Fruit fly (Drosophila melanogaster) whole organism, pupa: Measurements from ENCODE around the gene sra.

Source experiments
- CG10348 ChIP-seq: fragments of 200-800 bp; sonication (Bioruptor generic); IDR thresholded peaks from 2 replicates; pipeline ENCODE4 v1.3.6; 2022; ENCODE audit warnings: missing biosample characterization, missing genetic modification characterization
- CG13204 ChIP-seq: fragments of 200-800 bp; sonication (Bioruptor generic); optimal IDR thresholded peaks from 2 replicates; lab custom pipeline; 2018; ENCODE audit warnings: missing biosample characterization, mild to moderate bottlenecking, missing genetic modification characterization, moderate library complexity
- CG14655 ChIP-seq: fragments of 200-800 bp; sonication (Bioruptor generic); optimal IDR thresholded peaks from 3 replicates; lab custom pipeline; 2017; ENCODE audit warnings: mild to moderate bottlenecking, missing biosample characterization, missing genetic modification reagents, missing genetic modification characterization
- CG4496 ChIP-seq: fragments of 200-800 bp; sonication (Bioruptor generic); IDR thresholded peaks from 3 replicates; pipeline ENCODE4 v1.3.6; 2022; ENCODE audit warnings: missing biosample characterization, missing genetic modification characterization
- CG9948 ChIP-seq: fragments of 200-800 bp; sonication (Bioruptor generic); optimal IDR thresholded peaks from 2 replicates; lab custom pipeline; 2018; ENCODE audit warnings: missing biosample characterization, mild to moderate bottlenecking, missing genetic modification characterization, moderate library complexity
- D1 ChIP-seq: fragments of 200-800 bp; sonication (Bioruptor generic); optimal IDR thresholded peaks from 2 replicates; lab custom pipeline; 2018; ENCODE audit warnings: missing biosample characterization, mild to moderate bottlenecking, missing genetic modification characterization, moderate library complexity
- EcR ChIP-seq: fragments of 200-800 bp; sonication (Bioruptor generic); optimal IDR thresholded peaks from 3 replicates; lab custom pipeline; 2019; ENCODE audit warnings: missing biosample characterization, missing genetic modification characterization, mild to moderate bottlenecking, moderate library complexity, missing genetic modification reagents
- Ets98B ChIP-seq: fragments of 200-800 bp; sonication (Bioruptor generic); IDR thresholded peaks from 2 replicates; pipeline ENCODE4 v1.3.6; 2022; ENCODE audit warnings: missing biosample characterization, missing genetic modification characterization
- Pif1A ChIP-seq: fragments of 200-800 bp; sonication (Bioruptor generic); optimal IDR thresholded peaks from 3 replicates; lab custom pipeline; 2016; ENCODE audit warnings: missing biosample characterization, missing genetic modification characterization
- Pif1B ChIP-seq: fragments of 200-800 bp; sonication (Bioruptor generic); optimal IDR thresholded peaks from 3 replicates; lab custom pipeline; 2016; ENCODE audit warnings: missing biosample characterization, missing genetic modification characterization

The sra gene

dm6 chr3R:16245298-16246098 is 58.7 kb downstream of the sra start:
- TF ChIP-seq CG14655 (GFP tag; lab: Kevin White, UChicago) (no peak), CG10348 (no peak), Pif1B (GFP tag; lab: Kevin White, UChicago) (no peak), Ets98B (GFP tag; lab: Robert Waterston, UW) (no peak; the same call in 1 of the 2 replicates), CG9948 (tag; lab: Kevin White, UChicago) (no peak), CG4496 (GFP tag; lab: Robert Waterston, UW) (no peak), Pif1A (GFP tag; lab: Kevin White, UChicago) (no peak), CG13204 (GFP tag; lab: Kevin White, UChicago) (no peak), D1 (tag; lab: Kevin White, UChicago) (no peak), EcR (GFP tag; lab: Kevin White, UChicago) (no peak)

dm6 chr3R:16247027-16247426 is 60.2 kb downstream of the sra start:
- TF ChIP-seq Pif1B (GFP tag; lab: Kevin White, UChicago) (no peak), CG13204 (GFP tag; lab: Kevin White, UChicago) (peak; percentile 26), EcR (GFP tag; lab: Kevin White, UChicago) (peak; percentile 31)
- TF ChIP-seq, all 21 proteins: peak for 2
